Fruit fly (Drosophila melanogaster) whole organism, prepupa: ENCODE measurements around the gene Pss.

Experiments
- CG10669 ChIP-seq: fragments of 200-800 bp; sonication (Bioruptor generic); optimal IDR thresholded peaks from 3 replicates; lab custom pipeline; 2018; ENCODE audit warnings: missing biosample characterization, mild to moderate bottlenecking, missing genetic modification characterization, moderate library complexity
- CG11762 ChIP-seq: fragments of 200-800 bp; sonication (Bioruptor generic); optimal IDR thresholded peaks from 3 replicates; lab custom pipeline; 2016; ENCODE audit warnings: missing biosample characterization, missing genetic modification characterization; ENCODE audit not compliant: insufficient read depth
- CG11902 ChIP-seq: fragments of 200-800 bp; sonication (Bioruptor generic); optimal IDR thresholded peaks from 3 replicates; lab custom pipeline; 2016; ENCODE audit warnings: missing biosample characterization, missing genetic modification characterization
- CG15336 ChIP-seq: fragments of 200-800 bp; sonication (Bioruptor generic); IDR thresholded peaks from 2 replicates; pipeline ENCODE4 v1.3.6; 2022; ENCODE audit warnings: missing biosample characterization, missing genetic modification characterization
- CG1621 ChIP-seq: fragments of 200-800 bp; sonication (Bioruptor generic); optimal IDR thresholded peaks from 3 replicates; lab custom pipeline; 2018; ENCODE audit warnings: missing biosample characterization, mild to moderate bottlenecking, missing genetic modification characterization
- CG16779 ChIP-seq: fragments of 200-800 bp; sonication (Bioruptor generic); optimal IDR thresholded peaks from 3 replicates; lab custom pipeline; 2017; ENCODE audit warnings: missing biosample characterization, mild to moderate bottlenecking, missing genetic modification characterization
- CG3032 ChIP-seq: fragments of 200-800 bp; optimal IDR thresholded peaks from 2 replicates; lab custom pipeline; 2019; ENCODE audit warnings: missing biosample characterization, mild to moderate bottlenecking, missing genetic modification characterization, moderate library complexity
- CG31627 ChIP-seq: fragments of 200-800 bp; sonication (Bioruptor generic); optimal IDR thresholded peaks from 3 replicates; lab custom pipeline; 2016; ENCODE audit warnings: missing biosample characterization, missing genetic modification characterization
- CG32006 ChIP-seq: fragments of 200-800 bp; sonication (Bioruptor generic); optimal IDR thresholded peaks from 3 replicates; lab custom pipeline; 2017; ENCODE audit warnings: missing biosample characterization, mild to moderate bottlenecking, missing genetic modification characterization
- CG34406 ChIP-seq: fragments of 200-800 bp; sonication (Bioruptor generic); optimal IDR thresholded peaks from 3 replicates; lab custom pipeline; 2016; ENCODE audit warnings: missing biosample characterization, missing genetic modification characterization
- CG4318 ChIP-seq: fragments of 200-800 bp; sonication (Bioruptor generic); optimal IDR thresholded peaks from 3 replicates; lab custom pipeline; 2017; ENCODE audit warnings: missing biosample characterization, mild to moderate bottlenecking, missing genetic modification characterization
- CG6792 ChIP-seq: fragments of 200-800 bp; sonication (Bioruptor generic); optimal IDR thresholded peaks from 3 replicates; lab custom pipeline; 2016; ENCODE audit warnings: missing biosample characterization, missing genetic modification characterization
- CG6808 ChIP-seq: fragments of 200-800 bp; sonication (Bioruptor generic); optimal IDR thresholded peaks from 3 replicates; lab custom pipeline; 2017; ENCODE audit warnings: missing biosample characterization, missing genetic modification characterization, mild to moderate bottlenecking, moderate library complexity, missing genetic modification reagents
- CG6854 ChIP-seq: fragments of 200-800 bp; sonication (Bioruptor generic); optimal IDR thresholded peaks from 2 replicates; lab custom pipeline; 2017; ENCODE audit warnings: missing biosample characterization, mild to moderate bottlenecking, missing genetic modification characterization
- CG7368 ChIP-seq: fragments of 200-800 bp; sonication (Bioruptor generic); optimal IDR thresholded peaks from 3 replicates; lab custom pipeline; 2016; ENCODE audit warnings: missing biosample characterization, missing genetic modification characterization
- CG8119 ChIP-seq: fragments of 200-800 bp; sonication (Bioruptor generic); IDR thresholded peaks from 3 replicates; pipeline ENCODE4 v1.3.6; 2022; ENCODE audit warnings: missing biosample characterization, missing genetic modification characterization
- CG9139 ChIP-seq: fragments of 200-800 bp; sonication (Bioruptor generic); optimal IDR thresholded peaks from 3 replicates; lab custom pipeline; 2017; ENCODE audit warnings: missing biosample characterization, mild to moderate bottlenecking, missing genetic modification characterization
- Eip75B ChIP-seq: fragments of 200-800 bp; sonication (Bioruptor generic); optimal IDR thresholded peaks from 3 replicates; lab custom pipeline; 2016; ENCODE audit warnings: missing biosample characterization, missing genetic modification characterization
- Eip78C ChIP-seq: fragments of 200-800 bp; sonication (Bioruptor generic); peaks from one replicate; lab custom pipeline; 2016; ENCODE audit warnings: missing biosample characterization, missing genetic modification characterization
- Ets21C ChIP-seq: fragments of 200-800 bp; sonication (Bioruptor generic); optimal IDR thresholded peaks from 3 replicates; lab custom pipeline; 2016; ENCODE audit warnings: missing biosample characterization, missing genetic modification characterization
- Ets96B ChIP-seq: fragments of 200-800 bp; optimal IDR thresholded peaks from 2 replicates; lab custom pipeline; 2019; ENCODE audit warnings: missing biosample characterization, mild to moderate bottlenecking, missing genetic modification characterization, moderate library complexity
- Hr38 ChIP-seq: sonication (Bioruptor generic); optimal IDR thresholded peaks from 2 replicates; lab custom pipeline; 2016; ENCODE audit warnings: missing biosample characterization, missing genetic modification characterization
- Hr39 ChIP-seq: fragments of 200-800 bp; sonication (Bioruptor generic); optimal IDR thresholded peaks from 2 replicates; lab custom pipeline; 2016; ENCODE audit warnings: missing biosample characterization, missing genetic modification characterization
- Hr4 ChIP-seq: fragments of 200-800 bp; sonication (Bioruptor generic); optimal IDR thresholded peaks from 3 replicates; lab custom pipeline; 2016; ENCODE audit warnings: missing biosample characterization, missing genetic modification characterization
- Lpt ChIP-seq: fragments of 200-800 bp; sonication (Bioruptor generic); optimal IDR thresholded peaks from 3 replicates; lab custom pipeline; 2016; ENCODE audit warnings: missing biosample characterization, missing genetic modification characterization
- OdsH ChIP-seq: fragments of 200-800 bp; sonication (Bioruptor generic); optimal IDR thresholded peaks from 3 replicates; lab custom pipeline; 2016; ENCODE audit warnings: missing biosample characterization, missing genetic modification characterization
- Sox102F ChIP-seq: fragments of 200-800 bp; sonication (Bioruptor generic); optimal IDR thresholded peaks from 2 replicates; lab custom pipeline; 2016; ENCODE audit warnings: missing biosample characterization, mild to moderate bottlenecking, missing genetic modification characterization
- Sox14 ChIP-seq: fragments of 200-800 bp; sonication (Bioruptor generic); optimal IDR thresholded peaks from 3 replicates; lab custom pipeline; 2016; ENCODE audit warnings: missing biosample characterization, missing genetic modification characterization
- Sox15 ChIP-seq: fragments of 200-800 bp; sonication (Bioruptor generic); optimal IDR thresholded peaks from 3 replicates; lab custom pipeline; 2016; ENCODE audit warnings: missing biosample characterization, missing genetic modification characterization
- acj6 ChIP-seq: fragments of 200-800 bp; sonication (Bioruptor generic); optimal IDR thresholded peaks from 3 replicates; lab custom pipeline; 2016; ENCODE audit warnings: missing biosample characterization, missing genetic modification characterization
- dac ChIP-seq: fragments of 200-800 bp; sonication (Bioruptor generic); optimal IDR thresholded peaks from 2 replicates; lab custom pipeline; 2017; ENCODE audit warnings: missing biosample characterization, mild to moderate bottlenecking, missing genetic modification characterization
- dsx ChIP-seq: fragments of 200-800 bp; optimal IDR thresholded peaks from 3 replicates; lab custom pipeline; 2019; ENCODE audit warnings: missing biosample characterization, mild to moderate bottlenecking, missing genetic modification characterization, moderate library complexity; ENCODE audit not compliant: poor library complexity, severe bottlenecking
- esn ChIP-seq: fragments of 200-800 bp; sonication (Bioruptor generic); optimal IDR thresholded peaks from 2 replicates; lab custom pipeline; 2016; ENCODE audit warnings: missing biosample characterization, mild to moderate bottlenecking, missing genetic modification characterization, moderate library complexity
- fd85E ChIP-seq: fragments of 200-800 bp; sonication (Bioruptor generic); optimal IDR thresholded peaks from 3 replicates; lab custom pipeline; 2016; ENCODE audit warnings: missing biosample characterization, missing genetic modification characterization
- fkh ChIP-seq: fragments of 200-800 bp; sonication (Bioruptor generic); optimal IDR thresholded peaks from 3 replicates; lab custom pipeline; 2017; ENCODE audit warnings: missing biosample characterization, mild to moderate bottlenecking, missing genetic modification characterization, moderate library complexity
- lz ChIP-seq: fragments of 200-800 bp; sonication (Bioruptor generic); optimal IDR thresholded peaks from 3 replicates; lab custom pipeline; 2016; ENCODE audit warnings: missing biosample characterization, missing genetic modification characterization
- net ChIP-seq: fragments of 200-800 bp; sonication (Bioruptor generic); optimal IDR thresholded peaks from 3 replicates; lab custom pipeline; 2016; ENCODE audit warnings: missing biosample characterization, missing genetic modification characterization
- spab ChIP-seq: fragments of 200-800 bp; sonication (Bioruptor generic); optimal IDR thresholded peaks from 2 replicates; lab custom pipeline; 2017; ENCODE audit warnings: missing biosample characterization, mild to moderate bottlenecking, missing genetic modification characterization, missing genetic modification reagents
- ss ChIP-seq, 2 experiments: fragments of 200-800 bp; sonication (Bioruptor generic); optimal IDR thresholded peaks; 2 replicates in 1 of 2; 3 replicates in 1 of 2; lab custom pipeline; 2017 to 2018; ENCODE audit warnings: mild to moderate bottlenecking in 2 of 2, missing biosample characterization in 2 of 2, missing genetic modification characterization in 2 of 2, moderate library complexity in 1 of 2
- topi ChIP-seq: fragments of 200-800 bp; sonication (Bioruptor generic); optimal IDR thresholded peaks from 3 replicates; lab custom pipeline; 2016; ENCODE audit warnings: missing biosample characterization, missing genetic modification characterization
- vri ChIP-seq: fragments of 200-800 bp; sonication (Bioruptor generic); optimal IDR thresholded peaks from 3 replicates; lab custom pipeline; 2016; ENCODE audit warnings: missing biosample characterization, mild to moderate bottlenecking, missing genetic modification characterization

Gene Pss

DNA sequence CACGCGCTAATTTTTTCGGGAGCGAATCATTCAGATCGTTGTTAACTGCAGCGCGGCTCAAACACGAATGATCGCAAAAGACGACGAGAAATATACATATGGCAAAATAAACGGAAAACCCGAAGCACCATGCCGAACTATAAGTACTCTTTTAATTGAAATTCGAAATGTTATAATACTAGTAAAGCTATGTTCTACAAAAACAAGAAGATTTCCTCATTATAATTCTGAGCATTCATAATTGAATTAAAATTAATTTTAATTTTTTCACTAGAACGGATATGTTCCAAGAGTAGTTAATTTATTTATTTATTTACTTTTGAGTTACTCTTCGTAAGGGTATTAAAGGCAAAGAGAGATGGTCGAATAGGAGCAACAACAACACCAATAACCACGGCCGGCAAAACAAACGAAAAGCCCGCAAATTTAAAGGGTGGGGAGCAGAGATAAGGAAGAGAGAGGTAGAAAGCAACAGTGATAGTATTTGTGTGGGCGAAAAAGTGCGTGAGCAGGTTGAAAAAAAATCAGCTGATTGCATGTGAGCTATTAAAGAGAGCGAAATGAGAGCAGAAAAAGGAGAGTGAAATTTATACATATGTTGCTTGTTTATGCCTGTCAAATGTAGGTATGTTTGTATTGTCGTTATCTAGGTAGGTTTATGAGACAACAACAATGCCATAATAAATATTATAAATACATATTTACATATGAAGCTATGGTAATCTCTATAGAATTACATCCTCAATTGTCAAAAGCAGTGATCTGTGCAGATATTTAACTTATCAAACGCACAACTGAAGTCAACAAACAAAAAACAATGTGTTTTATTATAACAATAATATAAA lies 32.3 kb downstream of the Pss start (continued):
- TF ChIP-seq CG1621 (tag; lab: Kevin White, UChicago) (no peak), CG6792 (GFP tag; lab: Kevin White, UChicago) (peak; percentile 93), Ets21C (GFP tag; lab: Kevin White, UChicago) (peak; percentile 80), Eip75B (GFP tag; lab: Kevin White, UChicago) (peak; percentile 92), ss (GFP tag; optimal IDR thresholded peaks at IDR 0.05; lab: Kevin White, UChicago) (peak; percentile 75 to 88), dac (GFP tag; lab: Kevin White, UChicago) (peak; percentile 47), Hr4 (GFP tag; lab: Kevin White, UChicago) (peak; percentile 93), Sox14 (GFP tag; lab: Kevin White, UChicago) (peak; percentile 86), Ets96B (tag; lab: Kevin White, UChicago) (peak; percentile 85), CG8119 (peak; percentile 95)

DNA sequence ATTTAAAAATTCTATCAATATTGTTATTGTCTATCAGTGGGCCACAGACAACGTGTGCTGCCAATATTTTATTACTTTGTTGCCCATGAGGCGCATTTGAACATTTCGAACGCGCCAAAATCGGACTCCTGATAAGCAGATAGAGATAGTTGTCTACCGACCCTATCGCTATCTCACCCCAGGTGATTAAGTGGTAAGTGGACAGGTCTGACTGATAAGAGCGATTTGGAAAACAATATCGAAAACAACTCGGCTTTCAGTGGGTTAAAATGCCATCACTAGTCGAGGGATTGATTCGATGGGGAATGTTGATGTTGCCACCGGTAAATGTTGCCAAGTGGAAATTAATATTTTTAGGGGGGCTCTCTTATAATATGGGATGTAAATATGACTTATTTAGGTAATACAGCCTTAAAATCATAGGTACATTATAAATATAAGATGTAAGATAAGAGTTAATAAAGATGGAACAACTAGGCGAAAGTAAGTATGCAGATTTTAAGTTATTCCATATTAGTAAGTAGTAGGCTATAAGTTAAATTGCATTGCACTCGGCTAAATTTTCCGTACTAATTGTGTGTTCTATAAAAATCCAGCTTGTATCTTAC lies 34.3 kb downstream of the Pss start, which contains the start of gene ND-39:
ND-39 (plus strand) TSS at position 558 of the 608 bp plus-strand sequence.
- TF ChIP-seq CG16779 (no peak), vri (peak; percentile 10), CG34406 (no peak), Eip78C (GFP tag; lab: Kevin White, UChicago) (peak; percentile 1), Hr4 (GFP tag; lab: Kevin White, UChicago) (no peak)

DNA sequence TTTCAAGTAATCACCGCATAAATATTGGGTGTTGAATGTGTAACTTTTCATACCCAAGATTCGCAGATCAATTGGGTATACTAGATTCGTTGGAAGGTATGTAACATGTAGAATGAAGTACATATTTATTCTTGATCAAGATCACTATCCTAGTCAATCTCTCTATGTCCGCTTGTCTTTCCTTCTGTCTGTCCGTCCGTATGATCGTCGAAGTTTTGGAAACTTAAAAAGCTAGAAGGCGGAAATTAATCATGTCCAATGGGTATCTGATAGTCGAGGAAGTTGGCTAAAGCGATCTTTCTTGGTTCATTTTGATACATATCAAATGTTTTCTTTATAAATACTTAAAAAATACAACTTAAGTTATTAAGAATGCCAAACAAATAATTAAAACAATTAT lies 38.3 kb downstream of the Pss start:
- TF ChIP-seq lz (GFP tag; lab: Kevin White, UChicago) (peak; percentile 0), net (GFP tag; lab: Kevin White, UChicago) (no peak), acj6 (GFP tag; lab: Kevin White, UChicago) (no peak), CG15336 (no peak), esn (peak; percentile 2)
- TF ChIP-seq, all 60 proteins: peak for 2

DNA sequence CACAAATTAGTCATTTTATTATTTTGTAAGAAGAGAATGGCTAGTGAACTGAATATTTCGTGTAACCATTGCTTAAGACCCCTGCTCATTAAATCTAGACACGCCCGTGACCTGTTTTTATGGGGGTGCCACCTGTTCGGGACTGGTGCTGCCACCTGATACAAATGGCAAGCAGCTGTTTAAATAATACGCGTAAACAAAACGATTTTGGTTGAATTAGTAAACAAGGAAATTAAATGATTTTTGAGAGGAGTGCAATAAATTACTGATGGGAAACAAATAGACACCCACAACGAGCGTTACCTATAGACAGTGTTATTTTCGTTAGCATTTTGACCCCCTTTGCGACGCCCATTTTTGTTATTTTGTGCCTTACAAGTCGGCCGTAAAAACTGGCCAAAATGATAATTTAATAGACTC lies 51.2 kb downstream of the Pss start:
- peak; percentile 86 for TF ChIP-seq Lpt (GFP tag; lab: Kevin White, UChicago)
- TF ChIP-seq dac (GFP tag; lab: Kevin White, UChicago): peak; percentile 65
- peak; percentile 68 for TF ChIP-seq Sox15 (GFP tag; lab: Kevin White, UChicago)
- TF ChIP-seq Sox102F (GFP tag; lab: Kevin White, UChicago): peak; percentile 87
- peak; percentile 60 for TF ChIP-seq spab (GFP tag; lab: Kevin White, UChicago)
- TF ChIP-seq Ets96B (tag; lab: Kevin White, UChicago): peak; percentile 81
- TF ChIP-seq CG11762: peak; percentile 79
- peak; percentile 85 for TF ChIP-seq CG4318
- peak; percentile 85 for TF ChIP-seq lz (GFP tag; lab: Kevin White, UChicago)
- TF ChIP-seq Hr4 (GFP tag; lab: Kevin White, UChicago): peak; percentile 89
- peak; percentile 87 for TF ChIP-seq CG7368
- TF ChIP-seq CG3032 (tag; lab: Kevin White, UChicago): peak; percentile 80
- peak; percentile 88 for TF ChIP-seq CG31627 (GFP tag; lab: Kevin White, UChicago)
- peak; percentile 54 for TF ChIP-seq Hr38 (GFP tag; lab: Kevin White, UChicago)
- peak; percentile 82 for TF ChIP-seq topi (GFP tag; lab: Kevin White, UChicago)
- peak; percentile 98 for TF ChIP-seq fkh (GFP tag; lab: Kevin White, UChicago)
- peak; percentile 92 for TF ChIP-seq esn
- TF ChIP-seq CG11902: peak; percentile 72
- TF ChIP-seq CG9139 (GFP tag; lab: Kevin White, UChicago): peak; percentile 28
- no peak for TF ChIP-seq CG15336
- TF ChIP-seq CG32006 (GFP tag; lab: Kevin White, UChicago): peak; percentile 89
- peak; percentile 86 for TF ChIP-seq OdsH
- TF ChIP-seq CG6854 (GFP tag; lab: Kevin White, UChicago): peak; percentile 67
- TF ChIP-seq CG16779: peak; percentile 74
- TF ChIP-seq CG34406: peak; percentile 88
- peak; percentile 14 for TF ChIP-seq fd85E (GFP tag; lab: Kevin White, UChicago)
- peak; percentile 85 for TF ChIP-seq CG6792 (GFP tag; lab: Kevin White, UChicago)
- TF ChIP-seq CG8119: no peak
- peak; percentile 86 for TF ChIP-seq Hr39 (GFP tag; lab: Kevin White, UChicago)
- peak; percentile 73 for TF ChIP-seq CG6808 (GFP tag; lab: Kevin White, UChicago)
- TF ChIP-seq CG10669: peak; percentile 78
- TF ChIP-seq Ets21C (GFP tag; lab: Kevin White, UChicago): peak; percentile 78
- TF ChIP-seq dsx: peak; percentile 77
